Worm (Caenorhabditis elegans) whole organism, young adult: ENCODE measurements around the gene F44A6.3.

ENCODE experiments used
- F49E8.2 ChIP-seq: sonication (generic microtip); optimal IDR thresholded peaks from 3 replicates; lab custom pipeline; 2017; ENCODE audit warnings: missing genetic modification characterization, mild to moderate bottlenecking, missing compliant biosample characterization, antibody characterized with exemption, moderate library complexity; ENCODE audit not compliant: insufficient read depth
- Y56A3A.18 ChIP-seq: fragments of 200-800 bp; sonication (Bioruptor generic); IDR thresholded peaks from 2 replicates; pipeline ENCODE4 v1.3.6; 2022; ENCODE audit warnings: missing genetic modification reagents, missing genetic modification characterization, missing compliant biosample characterization
- nfya-2 ChIP-seq: fragments of 200-800 bp; sonication (Bioruptor generic); IDR thresholded peaks from 2 replicates; pipeline ENCODE4 v1.3.6; 2022; ENCODE audit warnings: missing genetic modification reagents, missing genetic modification characterization, missing compliant biosample characterization
- pha-4 ChIP-seq: fragments of 150-350 bp; sonication (generic microtip); optimal IDR thresholded peaks from 2 replicates; lab custom pipeline; 2014; ENCODE audit warnings: missing biosample characterization, missing genetic modification reagents, missing genetic modification characterization
- xnd-1 ChIP-seq: sonication (generic microtip); optimal IDR thresholded peaks from 2 replicates; lab custom pipeline; 2016; ENCODE audit warnings: missing genotype, missing genetic modification reagents, missing genetic modification characterization, missing compliant biosample characterization
- zim-3 ChIP-seq: sonication (generic microtip); optimal IDR thresholded peaks from 2 replicates; lab custom pipeline; 2017; ENCODE audit warnings: mild to moderate bottlenecking, missing genetic modification characterization, moderate library complexity, missing compliant biosample characterization
- ztf-18 ChIP-seq: sonication (generic microtip); optimal IDR thresholded peaks from 2 replicates; lab custom pipeline; 2016; ENCODE audit warnings: missing genotype, mild to moderate bottlenecking, missing genetic modification characterization, missing compliant biosample characterization

DNA sequence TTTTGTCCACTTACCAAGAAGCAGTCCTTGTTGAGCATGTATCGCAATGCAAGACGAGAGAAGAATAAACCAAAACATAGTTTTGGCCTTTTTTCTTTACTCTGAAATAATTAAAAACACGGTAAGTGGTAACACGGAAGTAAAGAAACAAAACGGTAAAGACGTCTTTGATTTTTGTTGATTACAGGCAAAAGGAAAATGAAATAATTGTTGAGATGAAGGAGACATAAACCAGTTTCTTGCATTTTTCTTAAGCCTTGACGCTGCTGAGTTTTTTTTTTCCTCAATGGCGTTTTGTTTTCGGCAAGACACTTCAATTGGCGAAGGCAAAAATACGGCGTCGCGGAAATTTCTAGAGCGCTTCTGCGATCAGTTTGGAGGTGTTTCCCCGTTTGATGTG, 24.3 kb downstream of the F44A6.3 start, which contains the start of gene zipt-13:
- TF ChIP-seq xnd-1: no peak
- no peak for TF ChIP-seq Y56A3A.18
- TF ChIP-seq F49E8.2 (tag; lab: Kevin White, UChicago): no peak
- no peak for TF ChIP-seq ztf-18 (tag; lab: Kevin White, UChicago)
- no peak for TF ChIP-seq nfya-2 (GFP tag; lab: Robert Waterston, UW)
- no peak for TF ChIP-seq pha-4 (tag; lab: Kevin White, UChicago)
- TF ChIP-seq zim-3: no peak
